Fruit fly (Drosophila melanogaster) whole organism, embryonic: Measurements from ENCODE around the gene Notum.

Experiments used
- Awh ChIP-seq: fragments of 200-800 bp; sonication (Bioruptor generic); IDR thresholded peaks from 2 replicates; pipeline ENCODE4, ENCODE4 v1.3.6; 2022; ENCODE audit warnings: missing biosample characterization, missing genetic modification characterization
- Blimp-1 ChIP-seq: fragments of 200-800 bp; sonication (Bioruptor generic); optimal IDR thresholded peaks from 3 replicates; lab custom pipeline; 2018; ENCODE audit warnings: missing biosample characterization, missing genetic modification characterization, mild to moderate bottlenecking, moderate library complexity, missing genetic modification reagents
- CG10267 ChIP-seq: fragments of 200-800 bp; sonication (Bioruptor generic); optimal IDR thresholded peaks from 2 replicates; lab custom pipeline; 2018; ENCODE audit warnings: missing biosample characterization, mild to moderate bottlenecking, missing genetic modification characterization, moderate library complexity
- CG10979 ChIP-seq: fragments of 200-800 bp; sonication (Bioruptor generic); optimal IDR thresholded peaks from 2 replicates; lab custom pipeline; 2018; ENCODE audit warnings: missing biosample characterization, mild to moderate bottlenecking, missing genetic modification characterization, moderate library complexity
- CG11504 ChIP-seq: fragments of 200-800 bp; sonication (Bioruptor generic); optimal IDR thresholded peaks from 3 replicates; lab custom pipeline; 2019; ENCODE audit warnings: missing biosample characterization, mild to moderate bottlenecking, missing genetic modification characterization, moderate library complexity
- CG13424 ChIP-seq: fragments of 200-800 bp; sonication (Bioruptor generic); optimal IDR thresholded peaks from 2 replicates; lab custom pipeline; 2019; ENCODE audit warnings: missing biosample characterization, mild to moderate bottlenecking, missing genetic modification characterization, moderate library complexity
- CG13894 ChIP-seq: fragments of 200-800 bp; sonication (Bioruptor generic); optimal IDR thresholded peaks from 3 replicates; lab custom pipeline; 2018; ENCODE audit warnings: missing biosample characterization, mild to moderate bottlenecking, missing genetic modification characterization, moderate library complexity
- CG14667 ChIP-seq: fragments of 200-800 bp; sonication (Bioruptor generic); IDR thresholded peaks from 2 replicates; pipeline ENCODE4 v1.3.6; 2022; ENCODE audit warnings: missing biosample characterization, missing genetic modification characterization
- CG14710 ChIP-seq: fragments of 200-800 bp; sonication (Bioruptor generic); optimal IDR thresholded peaks from 3 replicates; lab custom pipeline; 2019; ENCODE audit warnings: missing biosample characterization, mild to moderate bottlenecking, missing genetic modification characterization, moderate library complexity
- CG15269 ChIP-seq: fragments of 200-800 bp; sonication (Bioruptor generic); optimal IDR thresholded peaks from 2 replicates; lab custom pipeline; 2018; ENCODE audit warnings: missing biosample characterization, mild to moderate bottlenecking, missing genetic modification characterization, moderate library complexity
- CG17328 ChIP-seq: fragments of 200-800 bp; sonication (Bioruptor generic); IDR thresholded peaks from 2 replicates; pipeline ENCODE4 v1.3.6; 2022; ENCODE audit warnings: missing biosample characterization, missing genetic modification characterization
- CG1832 ChIP-seq: fragments of 200-800 bp; sonication (Bioruptor generic); optimal IDR thresholded peaks from 2 replicates; lab custom pipeline; 2017; ENCODE audit warnings: missing biosample characterization, mild to moderate bottlenecking, missing genetic modification characterization, inconsistent platforms
- CG2678 ChIP-seq: fragments of 200-800 bp; sonication (Bioruptor generic); optimal IDR thresholded peaks from 3 replicates; lab custom pipeline; 2019; ENCODE audit warnings: missing biosample characterization, mild to moderate bottlenecking, missing genetic modification characterization, moderate library complexity
- CG2712 ChIP-seq: fragments of 200-800 bp; optimal IDR thresholded peaks from 3 replicates; lab custom pipeline; 2019; ENCODE audit warnings: missing biosample characterization, mild to moderate bottlenecking, missing genetic modification characterization, moderate library complexity
- CG33557 ChIP-seq: fragments of 200-800 bp; sonication (Bioruptor generic); optimal IDR thresholded peaks from 2 replicates; lab custom pipeline; 2019; ENCODE audit warnings: missing biosample characterization, mild to moderate bottlenecking, missing genetic modification characterization, moderate library complexity
- CG7271 ChIP-seq: fragments of 200-800 bp; sonication (Bioruptor generic); optimal IDR thresholded peaks from 2 replicates; lab custom pipeline; 2018; ENCODE audit warnings: missing biosample characterization, mild to moderate bottlenecking, missing genetic modification characterization, moderate library complexity
- CG7556 ChIP-seq: fragments of 200-800 bp; sonication (Bioruptor generic); optimal IDR thresholded peaks from 2 replicates; lab custom pipeline; 2017; ENCODE audit warnings: missing biosample characterization, mild to moderate bottlenecking, missing genetic modification characterization
- CG7786 ChIP-seq: fragments of 200-800 bp; sonication (Bioruptor generic); optimal IDR thresholded peaks from 2 replicates; lab custom pipeline; 2016; ENCODE audit warnings: missing biosample characterization, missing genetic modification characterization
- CG8089 ChIP-seq: fragments of 200-800 bp; sonication (Bioruptor generic); optimal IDR thresholded peaks from 3 replicates; lab custom pipeline; 2016; ENCODE audit warnings: missing biosample characterization, missing genetic modification characterization
- CG8924 ChIP-seq: fragments of 200-800 bp; optimal IDR thresholded peaks from 3 replicates; lab custom pipeline; 2019; ENCODE audit warnings: missing biosample characterization, mild to moderate bottlenecking, missing genetic modification characterization, moderate library complexity
- CG9437 ChIP-seq: fragments of 200-800 bp; sonication (Bioruptor generic); optimal IDR thresholded peaks from 2 replicates; lab custom pipeline; 2018; ENCODE audit warnings: missing biosample characterization, mild to moderate bottlenecking, missing genetic modification characterization
- CG9727 ChIP-seq: fragments of 200-800 bp; sonication (Bioruptor generic); optimal IDR thresholded peaks from 3 replicates; lab custom pipeline; 2017; ENCODE audit warnings: missing biosample characterization, mild to moderate bottlenecking, missing genetic modification characterization
- D19A ChIP-seq: fragments of 200-800 bp; optimal IDR thresholded peaks from 3 replicates; lab custom pipeline; 2019; ENCODE audit warnings: missing biosample characterization, mild to moderate bottlenecking, missing genetic modification characterization, moderate library complexity
- Hr51 ChIP-seq, 2 experiments: fragments of 200-800 bp; sonication (Bioruptor generic); optimal IDR thresholded peaks; 2 replicates in 1 of 2; 3 replicates in 1 of 2; lab custom pipeline; 2016 to 2018; ENCODE audit warnings: missing biosample characterization in 2 of 2, missing genetic modification characterization in 2 of 2, mild to moderate bottlenecking in 1 of 2, moderate library complexity in 1 of 2
- MTF-1 ChIP-seq: fragments of 200-800 bp; sonication (Bioruptor generic); optimal IDR thresholded peaks from 2 replicates; lab custom pipeline; 2018; ENCODE audit warnings: missing biosample characterization, mild to moderate bottlenecking, missing genetic modification characterization, borderline replicate concordance
- Mad ChIP-seq: fragments of 200-800 bp; sonication (Bioruptor generic); optimal IDR thresholded peaks from 2 replicates; lab custom pipeline; 2016; ENCODE audit warnings: missing biosample characterization, missing genetic modification characterization
- NC2β ChIP-seq: fragments of 200-800 bp; sonication (Bioruptor generic); optimal IDR thresholded peaks from 2 replicates; lab custom pipeline; 2016; ENCODE audit warnings: missing biosample characterization, missing genetic modification characterization
- Oli ChIP-seq: fragments of 200-800 bp; sonication (Bioruptor generic); optimal IDR thresholded peaks from 2 replicates; lab custom pipeline; 2018; ENCODE audit warnings: missing biosample characterization, mild to moderate bottlenecking, missing genetic modification characterization, moderate library complexity
- PHDP ChIP-seq: fragments of 200-800 bp; sonication (Bioruptor generic); optimal IDR thresholded peaks from 3 replicates; lab custom pipeline; 2018; ENCODE audit warnings: missing biosample characterization, mild to moderate bottlenecking, missing genetic modification characterization, moderate library complexity
- Sox100B ChIP-seq: fragments of 200-800 bp; sonication (Bioruptor generic); optimal IDR thresholded peaks from 3 replicates; lab custom pipeline; 2018; ENCODE audit warnings: missing biosample characterization, mild to moderate bottlenecking, missing genetic modification characterization
- Sox102F ChIP-seq: fragments of 200-800 bp; sonication (Bioruptor generic); optimal IDR thresholded peaks from 2 replicates; lab custom pipeline; 2018; ENCODE audit warnings: missing biosample characterization, mild to moderate bottlenecking, missing genetic modification characterization, moderate library complexity
- Ssrp ChIP-seq: fragments of 200-800 bp; sonication (Bioruptor generic); optimal IDR thresholded peaks from 2 replicates; lab custom pipeline; 2018; ENCODE audit warnings: missing biosample characterization, mild to moderate bottlenecking, missing genetic modification characterization, moderate library complexity
- Vsx1 ChIP-seq: fragments of 200-800 bp; sonication (Bioruptor generic); optimal IDR thresholded peaks from 2 replicates; lab custom pipeline; 2017; ENCODE audit warnings: missing biosample characterization, mild to moderate bottlenecking, missing genetic modification characterization, missing genetic modification reagents
- Xrp1 ChIP-seq: fragments of 200-800 bp; sonication (Bioruptor generic); IDR thresholded peaks from 2 replicates; pipeline ENCODE4 v1.3.6; 2022; ENCODE audit warnings: missing biosample characterization, missing genetic modification characterization
- abd-A ChIP-seq: fragments of 200-800 bp; sonication (Bioruptor generic); optimal IDR thresholded peaks from 3 replicates; lab custom pipeline; 2019; ENCODE audit warnings: missing biosample characterization, mild to moderate bottlenecking, missing genetic modification characterization, moderate library complexity
- dmrt99B ChIP-seq: fragments of 200-800 bp; sonication (Bioruptor generic); optimal IDR thresholded peaks from 2 replicates; lab custom pipeline; 2018; ENCODE audit warnings: missing biosample characterization, mild to moderate bottlenecking, missing genetic modification characterization, moderate library complexity
- fru ChIP-seq: fragments of >200 bp; optimal IDR thresholded peaks from 2 replicates; lab custom pipeline; 2017
- gem ChIP-seq: fragments of 200-800 bp; sonication (Bioruptor generic); optimal IDR thresholded peaks from 2 replicates; lab custom pipeline; 2019; ENCODE audit warnings: missing biosample characterization, mild to moderate bottlenecking, missing genetic modification characterization, moderate library complexity
- grau ChIP-seq: fragments of 200-800 bp; optimal IDR thresholded peaks from 3 replicates; lab custom pipeline; 2019; ENCODE audit warnings: missing biosample characterization, mild to moderate bottlenecking, missing genetic modification characterization, moderate library complexity
- ken ChIP-seq: fragments of 200-800 bp; sonication (Bioruptor generic); IDR thresholded peaks from 3 replicates; pipeline ENCODE4 v1.3.6; 2022; ENCODE audit warnings: missing biosample characterization, missing genetic modification characterization
- lab ChIP-seq: fragments of 200-800 bp; sonication (Bioruptor generic); optimal IDR thresholded peaks from 3 replicates; lab custom pipeline; 2017; ENCODE audit warnings: missing biosample characterization, missing genetic modification characterization, mild to moderate bottlenecking, moderate library complexity, missing genetic modification reagents
- lola ChIP-seq, 3 experiments: fragments of >200 bp in 2 of 3; fragments of 200-800 bp in 1 of 3; sonication (Bioruptor generic) in 1 of 3; optimal IDR thresholded peaks; 2 replicates each; lab custom pipeline; 2017 to 2019; ENCODE audit warnings: missing biosample characterization in 3 of 3, missing genetic modification characterization in 3 of 3, mild to moderate bottlenecking in 1 of 3, moderate library complexity in 1 of 3
- onecut ChIP-seq: fragments of 200-800 bp; sonication (Bioruptor generic); IDR thresholded peaks from 2 replicates; pipeline ENCODE4 v1.3.6; 2022; ENCODE audit warnings: missing biosample characterization, missing genetic modification characterization
- phol ChIP-seq: fragments of 200-800 bp; sonication (Bioruptor generic); optimal IDR thresholded peaks from 3 replicates; lab custom pipeline; 2018; ENCODE audit warnings: missing biosample characterization, mild to moderate bottlenecking, missing genetic modification characterization, moderate library complexity
- row ChIP-seq: fragments of 200-800 bp; sonication (Bioruptor generic); IDR thresholded peaks from 3 replicates; pipeline ENCODE4 v1.3.6; 2022; ENCODE audit warnings: missing biosample characterization, missing genetic modification characterization
- sd ChIP-seq: fragments of 200-800 bp; sonication (Bioruptor generic); optimal IDR thresholded peaks from 3 replicates; lab custom pipeline; 2018; ENCODE audit warnings: missing biosample characterization, mild to moderate bottlenecking, missing genetic modification characterization, moderate library complexity
- zf30C ChIP-seq: fragments of 200-800 bp; sonication (Bioruptor generic); optimal IDR thresholded peaks from 3 replicates; lab custom pipeline; 2018; ENCODE audit warnings: missing biosample characterization, mild to moderate bottlenecking, missing genetic modification characterization

The Notum gene

dm6 chr3L:16013198-16013982 is 9.9 kb upstream of the Notum start (continued):
- TF ChIP-seq CG8924 (tag; lab: Kevin White, UChicago), result peak; percentile 22
- TF ChIP-seq Mad (GFP tag; lab: Kevin White, UChicago), result no peak
- TF ChIP-seq Hr51 (GFP tag; optimal IDR thresholded peaks at IDR 0.05; lab: Kevin White, UChicago), result peak in 1 of 2 experiments; percentile 55
- TF ChIP-seq CG14667 (GFP tag; lab: Robert Waterston, UW), result no peak
- no peak for TF ChIP-seq fru (lab: Kevin White, UChicago)
- TF ChIP-seq CG2678 (tag; lab: Kevin White, UChicago), result peak; percentile 50
- peak; percentile 25 for TF ChIP-seq Vsx1 (GFP tag; lab: Kevin White, UChicago)
- TF ChIP-seq dmrt99B (tag; lab: Kevin White, UChicago), result peak; percentile 39
- peak; percentile 70 for TF ChIP-seq CG2712 (tag; lab: Kevin White, UChicago)
- TF ChIP-seq onecut (GFP tag; lab: Robert Waterston, UW), result no peak
- peak; percentile 35 for TF ChIP-seq CG10979
- no peak for TF ChIP-seq CG8089 (GFP tag; lab: Kevin White, UChicago)
- TF ChIP-seq Blimp-1 (GFP tag; lab: Kevin White, UChicago), result peak; percentile 35
- peak; percentile 10 for TF ChIP-seq D19A (tag; lab: Kevin White, UChicago)
- peak; percentile 63 for TF ChIP-seq abd-A (tag; lab: Kevin White, UChicago)
- TF ChIP-seq CG11504 (tag; lab: Kevin White, UChicago), result peak; percentile 68
- TF ChIP-seq CG7786 (GFP tag; lab: Kevin White, UChicago), result no peak
- peak; percentile 22 for TF ChIP-seq CG33557 (GFP tag; lab: Kevin White, UChicago)
- peak; percentile 28 for TF ChIP-seq Oli (tag; lab: Kevin White, UChicago)
- TF ChIP-seq lab, result no peak
- peak; percentile 11 for TF ChIP-seq CG13894 (tag; lab: Kevin White, UChicago)
- peak; percentile 45 for TF ChIP-seq zf30C (GFP tag; lab: Kevin White, UChicago)
- peak; percentile 5 for TF ChIP-seq PHDP (tag; lab: Kevin White, UChicago)
- peak; percentile 42 for TF ChIP-seq CG15269 (tag; lab: Kevin White, UChicago)
- TF ChIP-seq MTF-1 (GFP tag; lab: Kevin White, UChicago), result no peak
- peak; percentile 57 for TF ChIP-seq Awh (GFP tag; lab: Robert Waterston, UW)
- no peak for TF ChIP-seq CG7556 (GFP tag; lab: Kevin White, UChicago)
- TF ChIP-seq CG14710, result peak; percentile 48
- peak; percentile 43 for TF ChIP-seq phol (tag; lab: Kevin White, UChicago)
- TF ChIP-seq CG7271, result peak; percentile 22
- peak; percentile 59 for TF ChIP-seq gem (tag; lab: Kevin White, UChicago)
- TF ChIP-seq grau (tag; lab: Kevin White, UChicago), result peak; percentile 39
- TF ChIP-seq NC2β (GFP tag; lab: Kevin White, UChicago), result no peak
- TF ChIP-seq CG17328 (GFP tag; lab: Robert Waterston, UW), result no peak
- TF ChIP-seq row, result 0 out of 3 replicates have a peak, but pooled peaks have one; percentile 22
- TF ChIP-seq Ssrp (tag; lab: Kevin White, UChicago), result peak; percentile 33
- 0 out of 2 replicates have a peak, but pooled peaks have one; percentile 13 for TF ChIP-seq Xrp1 (GFP tag; lab: Robert Waterston, UW)
- TF ChIP-seq ken (GFP tag; lab: Robert Waterston, UW), result no peak
- peak in 1 of 3 experiments; percentile 55 for TF ChIP-seq lola (GFP tag; optimal IDR thresholded peaks at IDR 0.05; lab: Kevin White, UChicago)
- peak; percentile 20 for TF ChIP-seq sd (tag; lab: Kevin White, UChicago)
- TF ChIP-seq CG10267, result peak; percentile 33
- TF ChIP-seq CG1832 (GFP tag; lab: Kevin White, UChicago), result no peak
- TF ChIP-seq CG9727, result peak; percentile 27
- peak; percentile 29 for TF ChIP-seq Sox102F (GFP tag; lab: Kevin White, UChicago)
- TF ChIP-seq Sox100B (GFP tag; lab: Kevin White, UChicago), result peak; percentile 30
- TF ChIP-seq CG9437 (GFP tag; lab: Kevin White, UChicago), result peak; percentile 15
- peak; percentile 36 for TF ChIP-seq CG13424 (tag; lab: Kevin White, UChicago)
